Worm (Caenorhabditis elegans): Measurements from ENCODE around the gene C03H5.6.

C03H5.6 gene

DNA sequence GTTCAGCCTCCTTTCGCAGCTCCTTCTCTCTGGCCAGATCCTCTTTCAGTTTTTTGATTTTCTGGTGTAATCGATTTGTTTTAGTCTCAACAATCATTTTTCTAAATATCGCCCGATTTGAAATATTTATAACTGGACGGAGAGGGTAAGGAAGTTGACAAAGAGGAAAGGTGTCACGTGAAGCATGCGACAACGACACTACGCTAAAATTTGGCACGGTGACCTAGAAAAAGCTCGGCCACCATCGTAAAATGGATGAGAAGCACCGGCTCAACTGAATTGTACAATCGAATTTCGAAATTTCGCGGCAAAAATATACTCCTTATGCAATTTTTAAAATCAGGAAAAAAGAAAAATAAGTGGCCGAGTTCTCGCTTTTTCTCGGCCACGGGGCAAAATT lies 14.0 kb downstream of the C03H5.6 start, which contains the start of gene C03H5.5:
C03H5.5 (minus strand) TSS at position 101 of the 400 bp plus-strand sequence.
- TF ChIP-seq F57C9.4 (tag; optimal IDR thresholded peaks at IDR 0.05) (no peak), nfya-1 (tag; optimal IDR thresholded peaks at IDR 0.05; ENCODE audit: borderline replicate concordance, insufficient read depth) (no peak), ztf-6 (GFP tag; IDR thresholded peaks at IDR 0.05) (no peak), tlf-1 (GFP tag; optimal IDR thresholded peaks at IDR 0.05) (no peak), ceh-58 (GFP tag; IDR thresholded peaks at IDR 0.05) (no peak), hlh-26 (GFP tag; conservative IDR thresholded peaks at IDR 0.05) (no peak), fkh-3 (tag; optimal IDR thresholded peaks at IDR 0.05) (no peak), sdz-38 (tag; optimal IDR thresholded peaks at IDR 0.05) (no peak), F10E7.11 (tag; optimal IDR thresholded peaks at IDR 0.05) (no peak), rpc-1 (optimal IDR thresholded peaks at IDR 0.05) (no peak), rpc-1 (tag; optimal IDR thresholded peaks at IDR 0.05) (no peak), F23B12.7 (tag; optimal IDR thresholded peaks at IDR 0.05; ENCODE audit: insufficient read depth) (no peak), D2030.7 (GFP tag; IDR thresholded peaks at IDR 0.05) (no peak), Y53F4B.3 (GFP tag; IDR thresholded peaks at IDR 0.05) (no peak), him-1 (tag; optimal IDR thresholded peaks at IDR 0.05) (no peak), egl-18 (GFP tag; IDR thresholded peaks at IDR 0.05) (no peak), akir-1 (GFP tag; optimal IDR thresholded peaks at IDR 0.05) (no peak), snpc-4 (GFP tag; optimal IDR thresholded peaks at IDR 0.05) (no peak), snpc-4 (tag; optimal IDR thresholded peaks at IDR 0.05) (no peak), lsl-1 (GFP tag; optimal IDR thresholded peaks at IDR 0.05) (no peak), bed-2 (GFP tag; IDR thresholded peaks at IDR 0.05) (no peak), rcor-1 (GFP tag; IDR thresholded peaks at IDR 0.05) (no peak)

DNA sequence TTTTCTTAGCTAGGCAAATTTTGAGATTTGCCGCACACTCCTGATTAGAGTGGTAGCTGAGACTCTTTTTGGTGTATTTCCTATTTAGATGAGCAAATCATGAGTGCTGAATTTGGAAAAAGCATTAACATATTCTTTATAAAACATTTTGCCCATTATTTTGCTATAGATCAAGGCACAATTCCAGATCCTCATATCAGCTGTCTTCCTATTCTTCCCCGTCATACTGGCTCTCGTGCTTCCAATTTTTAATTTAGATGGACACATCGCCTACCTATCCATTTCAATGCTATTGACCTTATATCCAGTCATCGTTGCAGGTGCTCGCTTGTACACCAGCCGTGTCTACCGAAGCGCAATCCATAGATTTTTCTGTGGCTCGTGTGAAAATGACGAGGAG lies 19.3 kb downstream of the C03H5.6 start, which contains the start of gene C03H5.7:
C03H5.7 (plus strand) TSS at position 301 of the 400 bp plus-strand sequence.
- TF ChIP-seq Y53G8AR.9 (GFP tag; conservative IDR thresholded peaks at IDR 0.05) (no peak), F55B11.4 (tag; optimal IDR thresholded peaks at IDR 0.05; ENCODE audit: borderline replicate concordance, insufficient read depth) (no peak), athp-1 (tag; optimal IDR thresholded peaks at IDR 0.05) (no peak), xnd-1 (tag; optimal IDR thresholded peaks at IDR 0.05) (no peak), ztf-25 (GFP tag; IDR thresholded peaks at IDR 0.05) (no peak), snpc-3.4 (tag; optimal IDR thresholded peaks at IDR 0.05) (no peak), F39B2.1 (GFP tag; IDR thresholded peaks at IDR 0.05) (no peak), rcor-1 (GFP tag; IDR thresholded peaks at IDR 0.05) (no peak), snpc-1.3 (tag; optimal IDR thresholded peaks at IDR 0.05; ENCODE audit: insufficient read depth) (no peak), akir-1 (GFP tag; optimal IDR thresholded peaks at IDR 0.05) (no peak), ceh-58 (GFP tag; IDR thresholded peaks at IDR 0.05) (no peak), B0261.1 (tag; optimal IDR thresholded peaks at IDR 0.05) (no peak), sptf-2 (GFP tag; optimal IDR thresholded peaks at IDR 0.05) (no peak), attf-3 (GFP tag; conservative IDR thresholded peaks at IDR 0.05) (no peak), F49E8.2 (tag; optimal IDR thresholded peaks at IDR 0.05; ENCODE audit: insufficient read depth) (no peak), ama-1 (optimal IDR thresholded peaks at IDR 0.05) (no peak), ama-1 (GFP tag; optimal IDR thresholded peaks at IDR 0.05) (no peak), atf-7 (tag; optimal IDR thresholded peaks at IDR 0.05) (no peak)

DNA sequence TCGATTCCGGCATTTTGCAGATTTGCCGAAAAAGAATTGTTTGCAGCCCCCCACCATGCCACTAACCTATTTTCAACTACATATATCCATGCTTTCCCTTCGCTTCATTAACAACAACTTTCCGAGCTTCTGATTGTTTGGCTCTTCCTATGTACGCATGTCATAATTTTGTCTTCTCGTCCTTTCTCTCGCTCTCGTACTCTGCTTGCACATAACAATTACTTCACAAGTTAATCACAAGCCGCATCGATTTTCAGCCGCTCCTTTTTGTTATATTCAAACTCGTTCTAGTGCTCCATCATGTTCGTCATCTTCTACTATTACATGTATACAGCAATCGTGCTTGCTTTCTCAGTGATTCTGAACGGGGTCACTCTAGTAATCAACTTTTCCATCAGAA lies 20.9 kb downstream of the C03H5.6 start, which contains the start of gene C03H5.9:
C03H5.9 (plus strand) TSS at position 301 of the 400 bp plus-strand sequence.
- TF ChIP-seq akir-1 (GFP tag; optimal IDR thresholded peaks at IDR 0.05) (no peak), egl-44 (GFP tag; IDR thresholded peaks at IDR 0.05) (no peak), mes-4 (tag; optimal IDR thresholded peaks at IDR 0.05) (no peak), lin-40 (tag; optimal IDR thresholded peaks at IDR 0.05) (no peak), attf-5 (GFP tag; optimal IDR thresholded peaks at IDR 0.05) (no peak), hsf-1 (GFP tag; IDR thresholded peaks at IDR 0.05) (no peak)

All from whole organism, young adult.